Worm (Caenorhabditis elegans) whole organism, L4 larva: ENCODE results near the gene scl-23.

ENCODE experiments used
- F26F4.8 ChIP-seq: fragments of 200-800 bp; sonication (Bioruptor generic); conservative IDR thresholded peaks from 2 replicates; pipeline ENCODE4 v1.3.6; 2022; ENCODE audit warnings: missing genetic modification characterization, missing compliant biosample characterization
- arid-1 ChIP-seq: fragments of 200-800 bp; sonication (Bioruptor generic); conservative IDR thresholded peaks from 2 replicates; pipeline ENCODE4 v1.3.6; 2022; ENCODE audit warnings: missing genetic modification reagents, missing genetic modification characterization, missing compliant biosample characterization
- ceh-82 ChIP-seq: sonication (generic microtip); optimal IDR thresholded peaks from 2 replicates; lab custom pipeline; 2017; ENCODE audit warnings: missing biosample characterization, missing genetic modification characterization
- nhr-237 ChIP-seq: sonication (generic microtip); optimal IDR thresholded peaks from 2 replicates; lab custom pipeline; 2017; ENCODE audit warnings: missing biosample characterization, missing genetic modification characterization
- sdz-12 ChIP-seq: fragments of 200-800 bp; sonication (Bioruptor generic); optimal IDR thresholded peaks from 2 replicates; lab custom pipeline; 2018; ENCODE audit warnings: mild to moderate bottlenecking, missing genetic modification characterization, missing compliant biosample characterization

- TF ChIP-seq sdz-12 (no peak), arid-1 (GFP tag; lab: Robert Waterston, UW) (no peak), ceh-82 (tag; lab: Kevin White, UChicago) (no peak), nhr-237 (tag; lab: Kevin White, UChicago) (no peak), F26F4.8 (no peak)
Observed at ce11 chrIV:109307-109706, 19.4 kb upstream of the scl-23 start, which contains the start of gene B0545.4.
